Fruit fly (Drosophila melanogaster): ENCODE data around the gene CG3176.

DNA sequence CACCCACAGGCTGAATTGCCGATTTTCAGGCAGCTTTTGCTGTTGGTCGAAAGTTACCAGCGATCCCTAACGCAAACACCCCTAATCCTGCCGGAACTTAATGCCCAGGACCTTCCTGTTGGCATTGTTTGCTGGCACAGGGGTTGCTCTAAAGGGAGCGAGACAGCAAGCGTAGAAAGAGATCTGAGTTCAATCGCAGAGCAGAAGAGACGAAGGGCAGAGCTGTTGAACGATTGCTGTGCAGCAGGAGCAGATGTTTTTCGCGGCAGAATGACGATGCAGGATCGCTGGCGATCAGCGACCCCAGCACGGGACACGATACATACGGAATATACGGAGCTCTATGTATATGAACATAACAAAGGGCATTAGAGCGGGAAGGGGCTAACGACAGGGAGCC is 24.7 kb upstream of the CG3176 start:
- TF ChIP-seq Crg-1 (GFP tag; optimal IDR thresholded peaks at IDR 0.05) (no peak), kay (GFP tag; ENCODE audit: borderline replicate concordance) (no peak), CG5204 (GFP tag; optimal IDR thresholded peaks at IDR 0.05) (no peak), bab1 (GFP tag; optimal IDR thresholded peaks at IDR 0.05) (no peak), Hr96 (GFP tag; optimal IDR thresholded peaks at IDR 0.05) (no peak), cnc (optimal IDR thresholded peaks at IDR 0.05) (no peak), CG12768 (GFP tag; optimal IDR thresholded peaks at IDR 0.05) (no peak), CG11617 (GFP tag; optimal IDR thresholded peaks at IDR 0.05) (no peak)
